Worm (Caenorhabditis elegans): Measurements from ENCODE around the gene ptr-19.

The ptr-19 gene

ce11 chrIII:10822494-10823113 lies 41.0 kb downstream of the ptr-19 start:
- TF ChIP-seq dao-5 (tag; optimal IDR thresholded peaks at IDR 0.05) (no peak), W03F9.2 (tag; optimal IDR thresholded peaks at IDR 0.05) (no peak), him-1 (tag; optimal IDR thresholded peaks at IDR 0.05) (no peak)

ce11 chrIII:10824206-10824605 lies 42.6 kb downstream of the ptr-19 start:
- no peak for TF ChIP-seq dao-5 (tag; optimal IDR thresholded peaks at IDR 0.05)
- TF ChIP-seq him-1 (tag; optimal IDR thresholded peaks at IDR 0.05), result no peak
- TF ChIP-seq W03F9.2 (tag; optimal IDR thresholded peaks at IDR 0.05), result no peak

- TF ChIP-seq dao-5 (tag; optimal IDR thresholded peaks at IDR 0.05), result no peak
- TF ChIP-seq W03F9.2 (tag; optimal IDR thresholded peaks at IDR 0.05), result no peak
- TF ChIP-seq him-1 (tag; optimal IDR thresholded peaks at IDR 0.05), result no peak
Measured at ce11 chrIII:10825088-10825487, 43.4 kb downstream of the ptr-19 start.

ce11 chrIII:10831483-10831882 lies 49.8 kb downstream of the ptr-19 start:
- TF ChIP-seq dao-5 (tag; optimal IDR thresholded peaks at IDR 0.05), result no peak
- no peak for TF ChIP-seq W03F9.2 (tag; optimal IDR thresholded peaks at IDR 0.05)
- no peak for TF ChIP-seq him-1 (tag; optimal IDR thresholded peaks at IDR 0.05)

ce11 chrIII:10832636-10833035 lies 51.0 kb downstream of the ptr-19 start, which contains the start of gene sbsp-1:
Gene sbsp-1, plus strand, starts transcription at chrIII:10832936.
- TF ChIP-seq dao-5 (tag; optimal IDR thresholded peaks at IDR 0.05) (no peak), W03F9.2 (tag; optimal IDR thresholded peaks at IDR 0.05) (no peak), him-1 (tag; optimal IDR thresholded peaks at IDR 0.05) (no peak)
